Worm (Caenorhabditis elegans) whole organism, L2 larva: ENCODE data around the gene F35E12.2.

ENCODE experiments used
- C34F6.9 ChIP-seq: fragments of 150-350 bp; optimal IDR thresholded peaks from 2 replicates; lab custom pipeline; 2014; ENCODE audit warnings: missing biosample characterization, missing genetic modification characterization
- F13H6.1 ChIP-seq: sonication (generic microtip); optimal IDR thresholded peaks from 2 replicates; lab custom pipeline; 2016; ENCODE audit warnings: missing genetic modification characterization, missing compliant biosample characterization
- R02D3.7 ChIP-seq: fragments of 150-350 bp; optimal IDR thresholded peaks from 2 replicates; lab custom pipeline; 2014; ENCODE audit warnings: missing biosample characterization, missing genetic modification characterization
- Y55F3AM.14 ChIP-seq: fragments of 200-800 bp; sonication (Bioruptor generic); optimal IDR thresholded peaks from 2 replicates; lab custom pipeline; 2018; ENCODE audit warnings: mild to moderate bottlenecking, missing genetic modification characterization, missing compliant biosample characterization
- ZK546.5 ChIP-seq: sonication (generic microtip); optimal IDR thresholded peaks from 2 replicates; lab custom pipeline; 2017; ENCODE audit warnings: missing biosample characterization, missing genetic modification characterization
- alr-1 ChIP-seq: fragments of 150-350 bp; optimal IDR thresholded peaks from 2 replicates; lab custom pipeline; 2014; ENCODE audit warnings: missing biosample characterization, missing genetic modification characterization
- ama-1 ChIP-seq: fragments of 150-350 bp; optimal IDR thresholded peaks from 2 replicates; lab custom pipeline; 2018; ENCODE audit warnings: inconsistent platforms
- blmp-1 ChIP-seq: sonication (generic microtip); optimal IDR thresholded peaks from 2 replicates; lab custom pipeline; 2017; ENCODE audit warnings: missing genetic modification characterization, mild to moderate bottlenecking, missing compliant biosample characterization, antibody characterized with exemption, moderate library complexity; ENCODE audit not compliant: insufficient read depth
- ceh-16 ChIP-seq: fragments of 150-350 bp; optimal IDR thresholded peaks from 2 replicates; lab custom pipeline; 2014; ENCODE audit warnings: missing biosample characterization, missing genetic modification characterization
- ceh-82 ChIP-seq: fragments of 150-350 bp; optimal IDR thresholded peaks from 2 replicates; lab custom pipeline; 2014; ENCODE audit warnings: missing biosample characterization, missing genetic modification characterization
- crh-2 ChIP-seq: sonication (generic microtip); optimal IDR thresholded peaks from 2 replicates; lab custom pipeline; 2017; ENCODE audit warnings: missing biosample characterization, missing genetic modification characterization
- dmd-4 ChIP-seq: sonication (generic microtip); optimal IDR thresholded peaks from 2 replicates; lab custom pipeline; 2017; ENCODE audit warnings: missing biosample characterization, missing genetic modification characterization
- egl-27 ChIP-seq: sonication (generic microtip); optimal IDR thresholded peaks from 3 replicates; lab custom pipeline; 2017; ENCODE audit warnings: missing biosample characterization, missing genetic modification reagents, missing genetic modification characterization
- elt-1 ChIP-seq: fragments of 150-350 bp; optimal IDR thresholded peaks from 2 replicates; lab custom pipeline; 2014; ENCODE audit warnings: missing biosample characterization, missing genetic modification characterization
- elt-3 ChIP-seq: sonication (generic microtip); optimal IDR thresholded peaks from 2 replicates; lab custom pipeline; 2017; ENCODE audit warnings: missing biosample characterization, missing genetic modification characterization
- gmeb-1 ChIP-seq: fragments of 150-350 bp; optimal IDR thresholded peaks from 2 replicates; lab custom pipeline; 2014; ENCODE audit warnings: missing biosample characterization, missing genetic modification characterization
- lin-11 ChIP-seq: fragments of 150-350 bp; sonication (generic microtip); optimal IDR thresholded peaks from 2 replicates; lab custom pipeline; 2014; ENCODE audit warnings: missing biosample characterization, missing genetic modification characterization, inconsistent platforms, mixed read lengths
- lin-13 ChIP-seq: fragments of 150-350 bp; optimal IDR thresholded peaks from 2 replicates; lab custom pipeline; 2014; ENCODE audit warnings: missing biosample characterization, missing genetic modification reagents, missing genetic modification characterization
- lin-39 ChIP-seq: fragments of 150-350 bp; optimal IDR thresholded peaks from 2 replicates; lab custom pipeline; 2014; ENCODE audit warnings: missing biosample characterization, missing genetic modification reagents, missing genetic modification characterization
- lsy-2 ChIP-seq, 2 experiments: fragments of 150-350 bp in 1 of 2; sonication (generic microtip) in 1 of 2; optimal IDR thresholded peaks; 2 replicates each; lab custom pipeline; 2014 to 2017; ENCODE audit warnings: missing biosample characterization in 2 of 2, missing genetic modification characterization in 2 of 2
- mab-5 ChIP-seq: fragments of 150-350 bp; optimal IDR thresholded peaks from 2 replicates; lab custom pipeline; 2014; ENCODE audit warnings: missing biosample characterization, missing genetic modification characterization
- mbf-1 ChIP-seq: sonication (generic microtip); optimal IDR thresholded peaks from 2 replicates; lab custom pipeline; 2017; ENCODE audit warnings: missing biosample characterization, missing genetic modification characterization
- mdl-1 ChIP-seq, 2 experiments: fragments of 150-350 bp in 1 of 2; sonication (generic microtip) in 1 of 2; optimal IDR thresholded peaks; 2 replicates each; lab custom pipeline; 2017; ENCODE audit warnings: missing biosample characterization in 2 of 2, missing genetic modification characterization in 2 of 2
- nhr-10 ChIP-seq: sonication (generic microtip); optimal IDR thresholded peaks from 2 replicates; lab custom pipeline; 2017; ENCODE audit warnings: missing biosample characterization, missing genetic modification characterization
- nhr-11 ChIP-seq: fragments of 150-350 bp; optimal IDR thresholded peaks from 2 replicates; lab custom pipeline; 2014; ENCODE audit warnings: missing biosample characterization, missing genetic modification characterization
- nhr-12 ChIP-seq: fragments of 150-350 bp; optimal IDR thresholded peaks from 2 replicates; lab custom pipeline; 2014; ENCODE audit warnings: missing biosample characterization, missing genetic modification characterization
- nhr-129 ChIP-seq: fragments of 150-350 bp; optimal IDR thresholded peaks from 2 replicates; lab custom pipeline; 2014; ENCODE audit warnings: missing biosample characterization, missing genetic modification characterization
- nhr-21 ChIP-seq: fragments of 150-350 bp; optimal IDR thresholded peaks from 2 replicates; lab custom pipeline; 2014; ENCODE audit warnings: missing biosample characterization, missing genetic modification characterization
- nhr-23 ChIP-seq: fragments of 150-350 bp; optimal IDR thresholded peaks from 2 replicates; lab custom pipeline; 2014; ENCODE audit warnings: missing biosample characterization, missing genetic modification reagents, missing genetic modification characterization
- nhr-237 ChIP-seq: fragments of 150-350 bp; optimal IDR thresholded peaks from 2 replicates; lab custom pipeline; 2014; ENCODE audit warnings: missing biosample characterization, missing genetic modification characterization
- nhr-25 ChIP-seq: fragments of 150-350 bp; sonication (generic microtip); optimal IDR thresholded peaks from 3 replicates; lab custom pipeline; 2014; ENCODE audit warnings: missing biosample characterization, missing genetic modification characterization
- nhr-6 ChIP-seq: fragments of 150-350 bp; optimal IDR thresholded peaks from 2 replicates; lab custom pipeline; 2014; ENCODE audit warnings: missing biosample characterization, missing genetic modification characterization
- nhr-77 ChIP-seq: fragments of 150-350 bp; optimal IDR thresholded peaks from 2 replicates; lab custom pipeline; 2014; ENCODE audit warnings: missing biosample characterization, missing genetic modification characterization
- peb-1 ChIP-seq: fragments of 150-350 bp; optimal IDR thresholded peaks from 2 replicates; lab custom pipeline; 2014; ENCODE audit warnings: missing biosample characterization, missing genetic modification characterization
- skn-1 ChIP-seq: sonication (generic microtip); optimal IDR thresholded peaks from 2 replicates; lab custom pipeline; 2017; ENCODE audit warnings: missing biosample characterization, missing genetic modification characterization
- sma-3 ChIP-seq: sonication (generic microtip); optimal IDR thresholded peaks from 2 replicates; lab custom pipeline; 2016; ENCODE audit warnings: missing genetic modification reagents, missing genetic modification characterization, missing compliant biosample characterization
- sma-9 ChIP-seq, 2 experiments: fragments of 150-350 bp in 1 of 2; sonication (generic microtip) in 1 of 2; optimal IDR thresholded peaks; 2 replicates each; lab custom pipeline; 2014 to 2016; ENCODE audit warnings: missing genetic modification characterization in 2 of 2, mild to moderate bottlenecking in 1 of 2, missing biosample characterization in 1 of 2, missing compliant biosample characterization in 1 of 2, missing genetic modification reagents in 1 of 2, moderate library complexity in 1 of 2
- unc-39 ChIP-seq: fragments of 150-350 bp; optimal IDR thresholded peaks from 2 replicates; lab custom pipeline; 2014; ENCODE audit warnings: missing biosample characterization, missing genetic modification characterization
- unc-62 ChIP-seq: fragments of 150-350 bp; optimal IDR thresholded peaks from 2 replicates; lab custom pipeline; 2014; ENCODE audit warnings: missing biosample characterization, missing genetic modification reagents, missing genetic modification characterization
- zag-1 ChIP-seq: fragments of 150-350 bp; optimal IDR thresholded peaks from 2 replicates; lab custom pipeline; 2014; ENCODE audit warnings: missing biosample characterization, missing genetic modification characterization
- ztf-11 ChIP-seq: sonication (generic microtip); optimal IDR thresholded peaks from 2 replicates; lab custom pipeline; 2017; ENCODE audit warnings: missing biosample characterization, missing genetic modification characterization
- ztf-4 ChIP-seq: fragments of 150-350 bp; optimal IDR thresholded peaks from 2 replicates; lab custom pipeline; 2014; ENCODE audit warnings: missing biosample characterization, missing genetic modification characterization

F35E12.2 gene

DNA sequence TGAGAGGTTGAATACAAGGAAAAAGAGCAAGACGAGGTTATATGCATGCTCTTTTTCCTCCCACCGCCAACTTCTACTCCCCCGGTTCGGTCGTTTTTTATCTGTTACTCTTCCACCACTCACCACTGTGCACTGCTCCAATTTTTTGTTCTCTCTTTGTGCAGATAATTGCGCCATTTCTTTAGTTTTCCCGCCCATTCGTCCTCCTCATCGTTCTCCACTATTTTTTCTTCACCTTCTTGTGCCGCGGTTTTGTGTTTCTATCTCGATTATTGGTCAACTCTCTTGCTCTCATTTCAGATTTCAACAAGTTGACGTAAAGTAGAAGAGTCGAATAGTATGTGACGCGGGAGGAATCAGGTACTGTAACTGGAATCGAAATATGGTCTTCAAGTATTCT is 35.1 kb downstream of the F35E12.2 start, which contains the start of gene T01D3.1:
T01D3.1 (plus strand) TSS at position 301 of the 400 bp plus-strand sequence.
- TF ChIP-seq peb-1 (no peak), mab-5 (no peak), nhr-6 (no peak), nhr-25 (no peak), nhr-21 (tag; lab: Kevin White, UChicago) (no peak), lsy-2 (tag; optimal IDR thresholded peaks at IDR 0.05; lab: Kevin White, UChicago) (no peak), ztf-11 (tag; lab: Kevin White, UChicago) (no peak), elt-1 (no peak), alr-1 (tag; lab: Kevin White, UChicago) (no peak), ama-1 (no peak), unc-62 (no peak), F13H6.1 (no peak), ztf-4 (tag; lab: Kevin White, UChicago) (no peak), sma-3 (no peak), egl-27 (tag; lab: Kevin White, UChicago) (no peak), nhr-77 (tag; lab: Kevin White, UChicago) (no peak), nhr-23 (no peak), nhr-11 (tag; lab: Kevin White, UChicago) (no peak)

- no peak for TF ChIP-seq nhr-77 (tag; lab: Kevin White, UChicago)
- no peak for TF ChIP-seq lin-11 (tag; lab: Kevin White, UChicago)
- TF ChIP-seq mab-5, result no peak
Measured at ce11 chrV:13687504-13687903, 37.2 kb downstream of the F35E12.2 start.

ce11 chrV:13686513-13686912 is 38.2 kb downstream of the F35E12.2 start:
- TF ChIP-seq C34F6.9 (tag; lab: Kevin White, UChicago), result peak; percentile 11
- no peak for TF ChIP-seq mdl-1 (tag; optimal IDR thresholded peaks at IDR 0.05; lab: Kevin White, UChicago)
- TF ChIP-seq, all 48 proteins: peak for 1

DNA sequence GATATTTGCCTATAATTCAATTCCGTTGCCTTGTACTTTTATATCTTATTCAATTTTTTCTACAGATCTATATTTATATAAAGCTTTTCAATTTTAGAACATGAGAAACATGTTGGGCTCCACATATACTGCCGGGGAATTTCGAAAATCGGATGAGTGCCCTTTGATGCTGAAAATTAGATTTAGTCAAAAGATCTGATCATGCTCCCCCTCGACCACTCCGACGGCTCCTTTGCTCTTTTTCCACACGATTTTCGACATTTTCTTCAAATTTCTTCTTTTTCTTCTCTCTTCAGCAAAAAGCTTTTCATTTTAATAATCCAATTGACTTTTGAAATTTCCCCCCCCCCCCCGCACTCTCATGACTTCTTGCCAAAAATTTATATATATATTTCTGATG is 43.2 kb downstream of the F35E12.2 start:
- TF ChIP-seq lin-11 (tag; lab: Kevin White, UChicago) (no peak), egl-27 (tag; lab: Kevin White, UChicago) (no peak), sma-3 (no peak)

- TF ChIP-seq crh-2 (tag; lab: Kevin White, UChicago) (no peak), nhr-129 (tag; lab: Kevin White, UChicago) (no peak), ceh-16 (no peak), lsy-2 (tag; optimal IDR thresholded peaks at IDR 0.05; lab: Kevin White, UChicago) (no peak), skn-1 (tag; lab: Kevin White, UChicago) (no peak), egl-27 (tag; lab: Kevin White, UChicago) (no peak), nhr-23 (no peak)
Measured at ce11 chrV:13679859-13680258, 44.8 kb downstream of the F35E12.2 start.

DNA sequence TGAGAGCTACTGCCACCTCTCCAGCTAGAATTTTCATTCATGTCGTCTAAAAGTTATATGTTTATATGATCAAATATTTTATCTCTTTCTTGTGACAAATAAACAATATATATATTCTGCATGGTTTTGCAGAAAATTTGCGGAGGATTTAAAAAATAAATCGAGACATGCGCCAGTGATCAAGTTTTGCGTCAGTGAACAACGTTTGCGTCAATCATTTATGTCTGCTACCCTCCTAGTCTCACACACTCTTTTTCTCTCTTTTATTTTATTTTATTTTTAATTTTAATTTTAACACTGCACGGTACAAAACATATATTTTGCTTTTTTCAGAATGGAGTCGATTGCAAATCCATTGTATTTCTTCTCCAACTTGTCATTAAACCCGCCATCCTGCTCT is 46.1 kb downstream of the F35E12.2 start, which contains the start of the genes tag-65 and ccz-1:
tag-65 (minus strand) TSS at position 46 of the 400 bp plus-strand sequence.
ccz-1 (plus strand) TSS at position 334 of the 400 bp plus-strand sequence.
- TF ChIP-seq R02D3.7 (tag; lab: Kevin White, UChicago) (peak; percentile 68), elt-1 (no peak), nhr-21 (tag; lab: Kevin White, UChicago) (peak; percentile 87), mbf-1 (no peak), nhr-6 (no peak), nhr-10 (tag; lab: Kevin White, UChicago) (no peak), zag-1 (peak; percentile 41), nhr-77 (tag; lab: Kevin White, UChicago) (no peak), elt-3 (tag; lab: Kevin White, UChicago) (no peak), blmp-1 (peak; percentile 60), mdl-1 (tag; optimal IDR thresholded peaks at IDR 0.05; lab: Kevin White, UChicago) (peak in 1 of 2 experiments; percentile 54), unc-62 (peak; percentile 57), ZK546.5 (peak; percentile 24), F13H6.1 (peak; percentile 86), nhr-237 (tag; lab: Kevin White, UChicago) (peak; percentile 64), ztf-4 (tag; lab: Kevin White, UChicago) (no peak), dmd-4 (tag; lab: Kevin White, UChicago) (peak; percentile 33), nhr-12 (tag; lab: Kevin White, UChicago) (no peak), lin-39 (tag; lab: Kevin White, UChicago) (no peak), unc-39 (tag; lab: Kevin White, UChicago) (no peak), C34F6.9 (tag; lab: Kevin White, UChicago) (peak; percentile 97), nhr-11 (tag; lab: Kevin White, UChicago) (no peak), ama-1 (peak; percentile 35), ceh-82 (tag; lab: Kevin White, UChicago) (no peak), alr-1 (tag; lab: Kevin White, UChicago) (no peak), lin-13 (GFP tag; lab: Kevin White, UChicago) (peak; percentile 87), nhr-129 (tag; lab: Kevin White, UChicago) (peak; percentile 59), Y55F3AM.14 (GFP tag; lab: Kevin White, UChicago) (peak; percentile 38), ztf-11 (tag; lab: Kevin White, UChicago) (no peak), gmeb-1 (tag; lab: Kevin White, UChicago) (peak; percentile 93), lin-11 (tag; lab: Kevin White, UChicago) (peak; percentile 31), sma-3 (peak; percentile 80), sma-9 (GFP tag; optimal IDR thresholded peaks at IDR 0.05; lab: Kevin White, UChicago) (peak; percentile 94), sma-9 (tag; optimal IDR thresholded peaks at IDR 0.05; lab: Kevin White, UChicago) (no peak)
